Fruit fly (Drosophila melanogaster) whole organism, wandering third instar larva: ENCODE results near the gene CG17549.

Source experiments
- CrebA ChIP-seq: fragments of 200-800 bp; sonication (Bioruptor generic); optimal IDR thresholded peaks from 2 replicates; lab custom pipeline; 2016; ENCODE audit warnings: missing biosample characterization, mild to moderate bottlenecking, missing genetic modification characterization, borderline replicate concordance
- Dif ChIP-seq: fragments of 200-275, 200-300 bp; sonication (Bioruptor generic); optimal IDR thresholded peaks from 2 replicates; lab custom pipeline; 2018; ENCODE audit warnings: missing biosample characterization, missing genetic modification characterization; ENCODE audit not compliant: partially characterized antibody
- OdsH ChIP-seq: fragments of 200-800 bp; sonication (Bioruptor generic); optimal IDR thresholded peaks from 2 replicates; lab custom pipeline; 2016; ENCODE audit warnings: missing biosample characterization, mild to moderate bottlenecking, missing genetic modification characterization
- h ChIP-seq: fragments of 200-800 bp; sonication (Bioruptor generic); optimal IDR thresholded peaks from 3 replicates; lab custom pipeline; 2016; ENCODE audit warnings: missing biosample characterization, mild to moderate bottlenecking, missing genetic modification characterization
- pan ChIP-seq: fragments of >200 bp; optimal IDR thresholded peaks from 2 replicates; lab custom pipeline; 2017

- TF ChIP-seq pan (no peak), Dif (GFP tag; lab: Kevin White, UChicago) (no peak), CrebA (no peak), OdsH (GFP tag; lab: Kevin White, UChicago) (no peak), h (GFP tag; lab: Kevin White, UChicago) (no peak)
These were observed 19.8 kb downstream of the CG17549 start, which contains the start of gene CG17349 for dm6 chr2L:19370046-19370445.
